Fruit fly (Drosophila melanogaster) Kc167 (cell line): ENCODE data around the gene CG4783.

Source experiments
- h ChIP-seq: fragments of >200 bp; optimal IDR thresholded peaks from 3 replicates; lab custom pipeline; 2018; ENCODE audit warnings: missing external identifiers
- ttk ChIP-seq: sonication (Bioruptor generic); optimal IDR thresholded peaks from 2 replicates; lab custom pipeline; 2017; ENCODE audit warnings: missing external identifiers

dm6 chr3R:19909541-19910182 lies 38.6 kb upstream of the CG4783 start:
- no peak for TF ChIP-seq h
- TF ChIP-seq ttk (lab: Kevin White, UChicago): no peak
